Fruit fly (Drosophila melanogaster) whole organism, embryonic: ENCODE data around the gene CG14383.

Experiments used
- Ada2b ChIP-seq: fragments of 200-800 bp; sonication (Bioruptor generic); IDR thresholded peaks from 2 replicates; pipeline ENCODE4 v1.3.6; 2022; ENCODE audit warnings: missing biosample characterization, missing genetic modification characterization
- Adf1 ChIP-seq: fragments of 200-800 bp; sonication (Bioruptor generic); IDR thresholded peaks from 2 replicates; pipeline ENCODE4 v1.3.6; 2022; ENCODE audit warnings: missing biosample characterization, missing genetic modification characterization
- Bteb2 ChIP-seq: fragments of 200-800 bp; sonication (Bioruptor generic); optimal IDR thresholded peaks from 2 replicates; lab custom pipeline; 2016; ENCODE audit warnings: missing biosample characterization, missing genetic modification characterization
- CG10147 ChIP-seq: fragments of 200-800 bp; sonication (Bioruptor generic); optimal IDR thresholded peaks from 2 replicates; lab custom pipeline; 2019; ENCODE audit warnings: missing biosample characterization, mild to moderate bottlenecking, missing genetic modification characterization, moderate library complexity
- CG10209 ChIP-seq: fragments of 200-800 bp; sonication (Bioruptor generic); optimal IDR thresholded peaks from 3 replicates; lab custom pipeline; 2017; ENCODE audit warnings: missing biosample characterization, mild to moderate bottlenecking, missing genetic modification characterization, missing genetic modification reagents
- CG11723 ChIP-seq: fragments of 200-800 bp; sonication (Bioruptor generic); optimal IDR thresholded peaks from 2 replicates; lab custom pipeline; 2017; ENCODE audit warnings: missing biosample characterization, mild to moderate bottlenecking, missing genetic modification characterization
- CG12236 ChIP-seq: fragments of 200-800 bp; sonication (Bioruptor generic); optimal IDR thresholded peaks from 2 replicates; lab custom pipeline; 2016; ENCODE audit warnings: missing biosample characterization, missing genetic modification characterization
- CG15011 ChIP-seq: fragments of 200-800 bp; sonication (Bioruptor generic); optimal IDR thresholded peaks from 3 replicates; lab custom pipeline; 2018; ENCODE audit warnings: missing biosample characterization, mild to moderate bottlenecking, missing genetic modification characterization
- CG15269 ChIP-seq: fragments of 200-800 bp; sonication (Bioruptor generic); optimal IDR thresholded peaks from 2 replicates; lab custom pipeline; 2018; ENCODE audit warnings: missing biosample characterization, mild to moderate bottlenecking, missing genetic modification characterization, moderate library complexity
- CG15601 ChIP-seq: fragments of 200-800 bp; sonication (Bioruptor generic); optimal IDR thresholded peaks from 3 replicates; lab custom pipeline; 2019; ENCODE audit warnings: missing biosample characterization, mild to moderate bottlenecking, missing genetic modification characterization, moderate library complexity
- CG1602 ChIP-seq: fragments of 200-800 bp; sonication (Bioruptor generic); optimal IDR thresholded peaks from 3 replicates; lab custom pipeline; 2016; ENCODE audit warnings: missing biosample characterization, missing genetic modification characterization
- CG17359 ChIP-seq: fragments of 200-800 bp; sonication (Bioruptor generic); optimal IDR thresholded peaks from 3 replicates; lab custom pipeline; 2018; ENCODE audit warnings: missing biosample characterization, mild to moderate bottlenecking, missing genetic modification characterization, moderate library complexity
- CG18011 ChIP-seq: fragments of 200-800 bp; sonication (Bioruptor generic); optimal IDR thresholded peaks from 2 replicates; lab custom pipeline; 2017; ENCODE audit warnings: missing biosample characterization, missing genetic modification characterization, mild to moderate bottlenecking, moderate library complexity, missing genotype
- CG30403 ChIP-seq: fragments of 200-800 bp; sonication (Bioruptor generic); optimal IDR thresholded peaks from 3 replicates; lab custom pipeline; 2016; ENCODE audit warnings: missing biosample characterization, missing genetic modification characterization
- CG32532 ChIP-seq: fragments of 200-800 bp; sonication (Bioruptor generic); IDR thresholded peaks from 2 replicates; pipeline ENCODE4 v1.3.6; 2022; ENCODE audit warnings: missing biosample characterization, missing genetic modification characterization
- CG3847 ChIP-seq: fragments of 200-800 bp; sonication (Bioruptor generic); IDR thresholded peaks from 2 replicates; pipeline ENCODE4 v1.3.6; 2022; ENCODE audit warnings: missing biosample characterization, missing genetic modification characterization
- CG4730 ChIP-seq: fragments of 200-800 bp; sonication (Bioruptor generic); IDR thresholded peaks from 2 replicates; pipeline ENCODE4 v1.3.6; 2022; ENCODE audit warnings: missing biosample characterization, missing genetic modification characterization
- CG5245 ChIP-seq: fragments of 200-800 bp; sonication (Bioruptor generic); optimal IDR thresholded peaks from 3 replicates; lab custom pipeline; 2016; ENCODE audit warnings: missing biosample characterization, missing genetic modification characterization
- CG6654 ChIP-seq: fragments of 200-800 bp; sonication (Bioruptor generic); optimal IDR thresholded peaks from 2 replicates; lab custom pipeline; 2017; ENCODE audit warnings: missing biosample characterization, mild to moderate bottlenecking, missing genetic modification characterization
- CG7372 ChIP-seq: fragments of 200-800 bp; sonication (Bioruptor generic); IDR thresholded peaks from 2 replicates; pipeline ENCODE4 v1.3.6; 2022; ENCODE audit warnings: missing biosample characterization, missing genetic modification characterization
- CG8478 ChIP-seq: fragments of >200 bp; optimal IDR thresholded peaks from 2 replicates; lab custom pipeline; 2018
- CG9215 ChIP-seq: fragments of 200-800 bp; sonication (Bioruptor generic); IDR thresholded peaks from 2 replicates; pipeline ENCODE4 v1.3.6; 2022; ENCODE audit warnings: missing biosample characterization, missing genetic modification characterization
- Camta ChIP-seq: fragments of 200-800 bp; sonication (Bioruptor generic); optimal IDR thresholded peaks from 2 replicates; lab custom pipeline; 2016; ENCODE audit warnings: missing biosample characterization, missing genetic modification characterization
- Deaf1 ChIP-seq: fragments of 200-800 bp; optimal IDR thresholded peaks from 3 replicates; lab custom pipeline; 2019; ENCODE audit warnings: missing biosample characterization, mild to moderate bottlenecking, missing genetic modification characterization, moderate library complexity
- E2f1 ChIP-seq: fragments of 200-800 bp; sonication (Bioruptor generic); IDR thresholded peaks from 2 replicates; pipeline ENCODE4 v1.3.6; 2022; ENCODE audit warnings: missing biosample characterization, missing genetic modification characterization
- Elba2 ChIP-seq: fragments of 200-800 bp; sonication (Bioruptor generic); optimal IDR thresholded peaks from 3 replicates; lab custom pipeline; 2016; ENCODE audit warnings: missing biosample characterization, missing genetic modification characterization
- Ets97D ChIP-seq: fragments of 200-800 bp; sonication (Bioruptor generic); optimal IDR thresholded peaks from 3 replicates; lab custom pipeline; 2016; ENCODE audit warnings: missing biosample characterization, missing genetic modification characterization
- Gsc ChIP-seq: fragments of 200-800 bp; sonication (Bioruptor generic); IDR thresholded peaks from 2 replicates; pipeline ENCODE4 v1.3.6; 2022; ENCODE audit warnings: missing biosample characterization, missing genetic modification characterization
- Jarid2 ChIP-seq: fragments of 200-800 bp; sonication (Bioruptor generic); optimal IDR thresholded peaks from 3 replicates; lab custom pipeline; 2017; ENCODE audit warnings: mild to moderate bottlenecking, missing biosample characterization, missing genetic modification reagents, missing genetic modification characterization
- Lpt ChIP-seq: fragments of >200 bp; optimal IDR thresholded peaks from 2 replicates; lab custom pipeline; 2018; ENCODE audit warnings: missing biosample characterization, missing genetic modification characterization
- MESR4 ChIP-seq: fragments of 200-800 bp; sonication (Bioruptor generic); optimal IDR thresholded peaks from 2 replicates; lab custom pipeline; 2018; ENCODE audit warnings: missing biosample characterization, mild to moderate bottlenecking, missing genetic modification characterization, moderate library complexity
- Taf1 ChIP-seq: fragments of 200-800 bp; sonication (Bioruptor generic); IDR thresholded peaks from 2 replicates; pipeline ENCODE4 v1.3.6; 2022; ENCODE audit warnings: missing biosample characterization, missing genetic modification characterization
- Tbp ChIP-seq: fragments of >200 bp; optimal IDR thresholded peaks from 2 replicates; lab custom pipeline; 2018; ENCODE audit warnings: missing biosample characterization, missing genetic modification characterization
- Vsx1 ChIP-seq: fragments of 200-800 bp; sonication (Bioruptor generic); optimal IDR thresholded peaks from 2 replicates; lab custom pipeline; 2017; ENCODE audit warnings: missing biosample characterization, mild to moderate bottlenecking, missing genetic modification characterization, missing genetic modification reagents
- ci ChIP-seq: fragments of 200-800 bp; sonication (Bioruptor generic); IDR thresholded peaks from 3 replicates; pipeline ENCODE4 v1.3.6; 2022; ENCODE audit warnings: missing biosample characterization, missing genetic modification characterization
- crol ChIP-seq: fragments of 200-800 bp; sonication (Bioruptor generic); IDR thresholded peaks from 2 replicates; pipeline ENCODE4 v1.3.6; 2022; ENCODE audit warnings: missing biosample characterization, missing genetic modification characterization
- da ChIP-seq: fragments of 200-800 bp; sonication (Bioruptor generic); optimal IDR thresholded peaks from 2 replicates; lab custom pipeline; 2016; ENCODE audit warnings: missing biosample characterization, missing genetic modification characterization
- h ChIP-seq: fragments of >200 bp; optimal IDR thresholded peaks from 2 replicates; lab custom pipeline; 2017
- ham ChIP-seq: fragments of 200-800 bp; sonication (Bioruptor generic); IDR thresholded peaks from 2 replicates; pipeline ENCODE4 v1.3.6; 2022; ENCODE audit warnings: missing biosample characterization, missing genetic modification characterization
- hbn ChIP-seq: fragments of 200-800 bp; sonication (Bioruptor generic); IDR thresholded peaks from 2 replicates; pipeline ENCODE4 v1.3.6; 2022; ENCODE audit warnings: missing biosample characterization, missing genetic modification characterization; ENCODE audit not compliant: partially characterized antibody
- ind ChIP-seq: fragments of 200-800 bp; sonication (Bioruptor generic); optimal IDR thresholded peaks from 3 replicates; lab custom pipeline; 2016; ENCODE audit warnings: missing biosample characterization, missing genetic modification characterization
- jing ChIP-seq: fragments of 200-800 bp; sonication (Bioruptor generic); optimal IDR thresholded peaks from 2 replicates; lab custom pipeline; 2018; ENCODE audit warnings: missing biosample characterization, mild to moderate bottlenecking, missing genetic modification characterization
- jumu ChIP-seq: fragments of 200-800 bp; sonication (Bioruptor generic); optimal IDR thresholded peaks from 3 replicates; lab custom pipeline; 2016; ENCODE audit warnings: missing biosample characterization, missing genetic modification characterization
- ken ChIP-seq: fragments of 200-800 bp; sonication (Bioruptor generic); IDR thresholded peaks from 3 replicates; pipeline ENCODE4 v1.3.6; 2022; ENCODE audit warnings: missing biosample characterization, missing genetic modification characterization
- pita ChIP-seq: fragments of 200-800 bp; sonication (Bioruptor generic); optimal IDR thresholded peaks from 2 replicates; lab custom pipeline; 2017; ENCODE audit warnings: missing biosample characterization, mild to moderate bottlenecking, missing genetic modification characterization
- ranshi ChIP-seq: fragments of 200-800 bp; sonication (Bioruptor generic); IDR thresholded peaks from 2 replicates; pipeline ENCODE4 v1.3.6; 2022; ENCODE audit warnings: missing biosample characterization, missing genetic modification characterization
- repo ChIP-seq: fragments of 200-800 bp; sonication (Bioruptor generic); optimal IDR thresholded peaks from 2 replicates; lab custom pipeline; 2016; ENCODE audit warnings: missing biosample characterization, missing genetic modification characterization
- schlank ChIP-seq: fragments of 200-800 bp; sonication (Bioruptor generic); optimal IDR thresholded peaks from 2 replicates; lab custom pipeline; 2018; ENCODE audit warnings: missing biosample characterization, mild to moderate bottlenecking, missing genetic modification characterization
- stc ChIP-seq: fragments of 200-800 bp; sonication (Bioruptor generic); IDR thresholded peaks from 2 replicates; pipeline ENCODE4 v1.3.6; 2022; ENCODE audit warnings: missing biosample characterization, missing genetic modification characterization
- trem ChIP-seq: fragments of 200-800 bp; optimal IDR thresholded peaks from 3 replicates; lab custom pipeline; 2019; ENCODE audit warnings: missing biosample characterization, mild to moderate bottlenecking, missing genetic modification characterization, moderate library complexity
- tup ChIP-seq: fragments of 200-800 bp; sonication (Bioruptor generic); optimal IDR thresholded peaks from 2 replicates; lab custom pipeline; 2016; ENCODE audit warnings: missing biosample characterization, mild to moderate bottlenecking, missing genetic modification characterization, moderate library complexity

CG14383 gene

DNA sequence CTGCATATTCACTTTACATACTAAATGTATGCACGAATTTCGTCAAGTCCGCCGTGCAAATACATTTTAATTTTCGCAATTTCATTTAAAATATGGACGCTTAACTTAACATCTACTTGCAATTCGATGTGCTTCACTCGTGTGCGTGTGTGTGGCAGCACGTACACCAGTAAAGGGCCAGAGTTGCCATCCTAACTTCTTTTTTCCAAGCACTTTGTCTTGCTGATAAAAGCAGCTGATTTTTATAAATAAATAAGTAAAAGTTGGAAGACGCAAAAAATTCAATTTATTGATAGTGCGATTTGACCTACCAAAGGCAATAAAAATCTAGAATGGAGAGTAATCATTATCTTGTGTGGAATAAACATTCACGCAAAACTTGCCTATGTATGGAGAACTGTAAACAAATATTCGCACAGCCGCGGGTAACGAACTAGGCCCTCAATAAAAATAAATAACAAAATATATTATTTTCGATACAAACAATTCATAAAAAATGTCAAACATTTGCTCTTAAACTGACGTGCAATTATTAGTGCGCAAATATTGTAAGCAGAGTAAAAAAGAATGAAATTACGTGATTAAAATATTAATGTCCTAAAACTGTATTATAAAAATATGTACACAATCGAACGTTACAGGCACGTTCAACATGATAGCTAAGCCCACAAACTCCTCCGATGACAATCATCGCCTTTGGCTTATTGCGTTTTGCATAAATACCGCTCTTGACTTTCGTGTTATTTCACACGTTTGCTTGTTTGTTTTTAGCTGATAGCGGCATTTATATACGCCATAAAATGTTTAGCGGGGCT lies 5.9 kb downstream of the CG14383 start (continued):
- TF ChIP-seq ci (GFP tag; lab: Robert Waterston, UW) (peak; percentile 37; the same call in 1 of the 3 replicates), pita (GFP tag; lab: Kevin White, UChicago) (no peak), Gsc (GFP tag; lab: Robert Waterston, UW) (no peak), da (GFP tag; lab: Kevin White, UChicago) (no peak), CG1602 (GFP tag; lab: Kevin White, UChicago) (peak; percentile 44), Bteb2 (no peak), Vsx1 (GFP tag; lab: Kevin White, UChicago) (peak; percentile 64), ken (no peak; the same call in 2 of the 3 replicates), tup (GFP tag; lab: Kevin White, UChicago) (peak; percentile 27), CG17359 (tag; lab: Kevin White, UChicago) (peak; percentile 65), trem (tag; lab: Kevin White, UChicago) (peak; percentile 14), Jarid2 (no peak), CG5245 (GFP tag; lab: Kevin White, UChicago) (no peak), CG9215 (GFP tag; lab: Robert Waterston, UW) (peak; percentile 68), Elba2 (GFP tag; lab: Kevin White, UChicago) (no peak), jing (no peak), CG18011 (GFP tag; lab: Kevin White, UChicago) (peak; percentile 51), Camta (GFP tag; lab: Kevin White, UChicago) (peak; percentile 35), jumu (GFP tag; lab: Kevin White, UChicago) (no peak), CG15269 (tag; lab: Kevin White, UChicago) (peak; percentile 83), Deaf1 (peak; percentile 40), crol (no peak), E2f1 (GFP tag; lab: Robert Waterston, UW) (peak; percentile 56; the same call in 1 of the 2 replicates), CG11723 (GFP tag; lab: Kevin White, UChicago) (peak; percentile 52), h (lab: Kevin White, UChicago) (no peak), CG3847 (GFP tag; lab: Robert Waterston, UW) (peak; percentile 63), ind (GFP tag; lab: Kevin White, UChicago) (peak; percentile 65), MESR4 (peak; percentile 10), CG30403 (GFP tag; lab: Kevin White, UChicago) (peak; percentile 64), CG4730 (GFP tag; lab: Robert Waterston, UW) (no peak), CG15011 (peak; percentile 47), CG10147 (GFP tag; lab: Kevin White, UChicago) (peak; percentile 57), ranshi (GFP tag; lab: Robert Waterston, UW) (peak; percentile 58; the same call in 1 of the 2 replicates), Ada2b (GFP tag; lab: Robert Waterston, UW) (peak; percentile 59), CG12236 (peak; percentile 2), Lpt (GFP tag; lab: Kevin White, UChicago) (no peak), repo (GFP tag; lab: Kevin White, UChicago) (no peak), CG6654 (GFP tag; lab: Kevin White, UChicago) (peak; percentile 5), CG8478 (peak; percentile 90), Taf1 (GFP tag; lab: Robert Waterston, UW) (no peak), stc (GFP tag; lab: Robert Waterston, UW) (peak; percentile 31; the same call in 1 of the 2 replicates), Adf1 (GFP tag; lab: Robert Waterston, UW) (no peak), hbn (no peak), Tbp (GFP tag; lab: Kevin White, UChicago) (no peak), Ets97D (GFP tag; lab: Kevin White, UChicago) (no peak), CG32532 (GFP tag; lab: Robert Waterston, UW) (peak; percentile 79), schlank (tag; lab: Kevin White, UChicago) (peak; percentile 37), ham (GFP tag; lab: Robert Waterston, UW) (no peak), CG7372 (GFP tag; lab: Robert Waterston, UW) (0 out of 2 replicates have a peak, but pooled peaks have one; percentile 33), CG10209 (peak; percentile 71), CG15601 (tag; lab: Kevin White, UChicago) (peak; percentile 20)
